Fruit fly (Drosophila melanogaster): Measurements from ENCODE around the gene CG12814.

Gene CG12814

dm6 chr3R:10169124-10169766, 20.2 kb downstream of the CG12814 start:
- no peak for TF ChIP-seq noc (tag; optimal IDR thresholded peaks at IDR 0.05)

dm6 chr3R:10168483-10169064, 20.8 kb downstream of the CG12814 start:
- no peak for TF ChIP-seq noc (tag; optimal IDR thresholded peaks at IDR 0.05)

- TF ChIP-seq noc (tag; optimal IDR thresholded peaks at IDR 0.05), result no peak
These were observed 22.1 kb downstream of the CG12814 start for dm6 chr3R:10167280-10167679.

- peak; percentile 74 for TF ChIP-seq noc (tag; optimal IDR thresholded peaks at IDR 0.05)
These were observed 23.1 kb downstream of the CG12814 start for dm6 chr3R:10166334-10166733.

dm6 chr3R:10161163-10161562, 28.2 kb downstream of the CG12814 start, which contains the start of gene CG6254:
TSS of gene CG6254 (minus strand) at chr3R:10161331.
- no peak for TF ChIP-seq noc (tag; optimal IDR thresholded peaks at IDR 0.05)

- no peak for TF ChIP-seq noc (tag; optimal IDR thresholded peaks at IDR 0.05)
These were observed 35.3 kb downstream of the CG12814 start for dm6 chr3R:10153957-10154685.

dm6 chr3R:10151830-10152513, 37.4 kb downstream of the CG12814 start, which contains the start of gene CG34303:
TSS of gene CG34303 (minus strand) at chr3R:10151880.
- no peak for TF ChIP-seq noc (tag; optimal IDR thresholded peaks at IDR 0.05)

dm6 chr3R:10150555-10150954, 38.8 kb downstream of the CG12814 start:
- no peak for TF ChIP-seq noc (tag; optimal IDR thresholded peaks at IDR 0.05)

dm6 chr3R:10149667-10150398, 39.6 kb downstream of the CG12814 start:
- TF ChIP-seq noc (tag; optimal IDR thresholded peaks at IDR 0.05), result no peak

- TF ChIP-seq noc (tag; optimal IDR thresholded peaks at IDR 0.05), result no peak
These were observed 41.0 kb downstream of the CG12814 start for dm6 chr3R:10148376-10148887.

- no peak for TF ChIP-seq noc (tag; optimal IDR thresholded peaks at IDR 0.05)
These were observed 42.2 kb downstream of the CG12814 start for dm6 chr3R:10147176-10147575.

- TF ChIP-seq noc (tag; optimal IDR thresholded peaks at IDR 0.05), result peak; percentile 31
These were observed 45.1 kb downstream of the CG12814 start, which contains the start of the genes TAF1B and Invadolysin for dm6 chr3R:10144103-10144998. TSS of gene TAF1B (minus strand) at chr3R:10144184. TSS of gene Invadolysin (plus strand) at chr3R:10144668.

dm6 chr3R:10142770-10143169, 46.6 kb downstream of the CG12814 start, which contains the start of gene CG42759:
TSS of gene CG42759 (plus strand) at chr3R:10143070.
- TF ChIP-seq noc (tag; optimal IDR thresholded peaks at IDR 0.05), result no peak

Data from whole organism, larva.